Worm (Caenorhabditis elegans) whole organism, L4/young adult: ENCODE data around the gene nspf-1.

Experiments used
- W03F9.2 ChIP-seq: fragments of 150-350 bp; optimal IDR thresholded peaks from 2 replicates; lab custom pipeline; 2014; ENCODE audit warnings: missing biosample characterization, missing genetic modification characterization
- him-1 ChIP-seq: sonication (generic microtip); optimal IDR thresholded peaks from 2 replicates; lab custom pipeline; 2016; ENCODE audit warnings: missing genotype, missing genetic modification reagents, missing genetic modification characterization, missing compliant biosample characterization

- TF ChIP-seq him-1 (tag; lab: Kevin White, UChicago) (no peak), W03F9.2 (no peak)
Measured at ce11 chrII:2735644-2736043, 48.2 kb downstream of the nspf-1 start.
